Worm (Caenorhabditis elegans): ENCODE results near the gene C06E7.2.

Gene C06E7.2

ce11 chrIV:5879853-5880252 is 40.6 kb downstream of the C06E7.2 start, which contains the start of gene srv-22:
Gene srv-22 (minus strand): TSS chrIV:5879953.
- TF ChIP-seq blmp-1 (tag; optimal IDR thresholded peaks at IDR 0.05), result no peak
- no peak for TF ChIP-seq cnd-1 (tag; optimal IDR thresholded peaks at IDR 0.05)
- no peak for TF ChIP-seq lsy-2 (tag; optimal IDR thresholded peaks at IDR 0.05)
- TF ChIP-seq mab-5 (tag; optimal IDR thresholded peaks at IDR 0.05), result no peak
- no peak for TF ChIP-seq bed-3 (GFP tag; optimal IDR thresholded peaks at IDR 0.05)
- TF ChIP-seq lin-32 (GFP tag; optimal IDR thresholded peaks at IDR 0.05), result no peak
- no peak for TF ChIP-seq ceh-39 (tag; optimal IDR thresholded peaks at IDR 0.05)
- no peak for TF ChIP-seq flh-1 (GFP tag; optimal IDR thresholded peaks at IDR 0.05)
- no peak for TF ChIP-seq snpc-4 (tag; optimal IDR thresholded peaks at IDR 0.05)

- TF ChIP-seq pha-4 (tag; optimal IDR thresholded peaks at IDR 0.05) (no peak), zip-8 (tag; optimal IDR thresholded peaks at IDR 0.05) (no peak), mep-1 (tag; optimal IDR thresholded peaks at IDR 0.05) (no peak), mab-5 (tag; optimal IDR thresholded peaks at IDR 0.05) (no peak), ztf-11 (tag; optimal IDR thresholded peaks at IDR 0.05) (no peak)
These were observed 45.2 kb downstream of the C06E7.2 start, which contains the start of gene H04M03.11 for ce11 chrIV:5884500-5884899. Gene H04M03.11 (minus strand): TSS chrIV:5884600.

ce11 chrIV:5885180-5885887 is 46.1 kb downstream of the C06E7.2 start, which contains the start of gene glf-1:
Gene glf-1 (plus strand): TSS chrIV:5885835.
- TF ChIP-seq tbx-8 (GFP tag; optimal IDR thresholded peaks at IDR 0.05) (no peak), elt-1 (tag; optimal IDR thresholded peaks at IDR 0.05; ENCODE audit: borderline replicate concordance, insufficient read depth) (peak; percentile 78)

- TF ChIP-seq nhr-12 (tag; optimal IDR thresholded peaks at IDR 0.05) (no peak), zip-8 (tag; optimal IDR thresholded peaks at IDR 0.05) (no peak)
These were observed 47.3 kb downstream of the C06E7.2 start for ce11 chrIV:5886605-5887004.

ce11 chrIV:5891265-5891664 is 52.0 kb downstream of the C06E7.2 start, which contains the start of gene H04M03.3:
Gene H04M03.3 (plus strand): TSS chrIV:5891565.
- TF ChIP-seq nhr-2 (tag; optimal IDR thresholded peaks at IDR 0.05) (no peak), unc-120 (tag; optimal IDR thresholded peaks at IDR 0.05; ENCODE audit: poor library complexity, severe bottlenecking) (no peak), zip-8 (tag; optimal IDR thresholded peaks at IDR 0.05) (no peak), unc-39 (tag; optimal IDR thresholded peaks at IDR 0.05) (no peak), ham-2 (GFP tag; optimal IDR thresholded peaks at IDR 0.05) (no peak), ceh-39 (tag; optimal IDR thresholded peaks at IDR 0.05) (no peak), bed-3 (GFP tag; optimal IDR thresholded peaks at IDR 0.05) (no peak)
